Fruit fly (Drosophila melanogaster): ENCODE results near the gene CG7607.

DNA sequence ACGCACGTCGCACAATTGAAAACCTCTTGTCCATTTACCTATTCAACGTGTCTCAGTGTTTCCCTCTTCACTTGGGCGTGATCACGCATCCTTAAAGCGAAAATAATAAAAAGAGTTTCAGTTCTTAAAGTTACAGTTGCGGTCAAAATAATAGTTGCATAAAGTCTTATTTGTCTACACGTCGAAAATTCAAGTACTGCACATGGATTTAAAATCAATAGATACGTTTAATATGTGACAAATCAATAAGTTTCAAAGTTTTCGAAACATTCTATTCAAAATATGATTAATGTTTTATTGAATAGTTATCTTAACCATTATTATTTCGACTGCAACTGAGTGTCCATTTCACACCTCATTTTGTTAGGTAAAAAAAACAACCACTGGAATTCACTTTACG lies 16.8 kb downstream of the CG7607 start:
- TF ChIP-seq brk (GFP tag; optimal IDR thresholded peaks at IDR 0.05) (no peak), Dif (GFP tag; optimal IDR thresholded peaks at IDR 0.05; ENCODE audit: partially characterized antibody) (no peak), Abd-B (GFP tag; optimal IDR thresholded peaks at IDR 0.05) (no peak), Dfd (GFP tag; optimal IDR thresholded peaks at IDR 0.05) (no peak), Myc (optimal IDR thresholded peaks at IDR 0.05) (no peak)

All from whole organism, wandering third instar larva.